Fruit fly (Drosophila melanogaster) whole organism, prepupa: ENCODE results near the gene mRpS24.
A peak's percentile ranks its signal among the peaks of the same experiment; 100 is the strongest.

Experiments used
- Blimp-1 ChIP-seq: fragments of 200-800 bp; sonication (Bioruptor generic); optimal IDR thresholded peaks from 3 replicates; lab custom pipeline; 2017; ENCODE audit warnings: missing biosample characterization, missing genetic modification characterization, mild to moderate bottlenecking, moderate library complexity, missing genetic modification reagents
- CG10631 ChIP-seq: fragments of 200-800 bp; sonication (Bioruptor generic); optimal IDR thresholded peaks from 2 replicates; lab custom pipeline; 2016; ENCODE audit warnings: missing biosample characterization, missing genetic modification characterization
- CG11294 ChIP-seq: fragments of 200-800 bp; sonication (Bioruptor generic); IDR thresholded peaks from 2 replicates; pipeline ENCODE4 v1.3.6; 2022; ENCODE audit warnings: missing biosample characterization, missing genetic modification characterization
- CG11762 ChIP-seq: fragments of 200-800 bp; sonication (Bioruptor generic); optimal IDR thresholded peaks from 3 replicates; lab custom pipeline; 2016; ENCODE audit warnings: missing biosample characterization, missing genetic modification characterization; ENCODE audit not compliant: insufficient read depth
- CG11902 ChIP-seq: fragments of 200-800 bp; sonication (Bioruptor generic); optimal IDR thresholded peaks from 3 replicates; lab custom pipeline; 2016; ENCODE audit warnings: missing biosample characterization, missing genetic modification characterization
- CG15336 ChIP-seq: fragments of 200-800 bp; sonication (Bioruptor generic); IDR thresholded peaks from 2 replicates; pipeline ENCODE4 v1.3.6; 2022; ENCODE audit warnings: missing biosample characterization, missing genetic modification characterization
- CG1621 ChIP-seq: fragments of 200-800 bp; sonication (Bioruptor generic); optimal IDR thresholded peaks from 3 replicates; lab custom pipeline; 2018; ENCODE audit warnings: missing biosample characterization, mild to moderate bottlenecking, missing genetic modification characterization
- CG16779 ChIP-seq: fragments of 200-800 bp; sonication (Bioruptor generic); optimal IDR thresholded peaks from 3 replicates; lab custom pipeline; 2017; ENCODE audit warnings: missing biosample characterization, mild to moderate bottlenecking, missing genetic modification characterization
- CG3032 ChIP-seq: fragments of 200-800 bp; optimal IDR thresholded peaks from 2 replicates; lab custom pipeline; 2019; ENCODE audit warnings: missing biosample characterization, mild to moderate bottlenecking, missing genetic modification characterization, moderate library complexity
- CG31627 ChIP-seq: fragments of 200-800 bp; sonication (Bioruptor generic); optimal IDR thresholded peaks from 3 replicates; lab custom pipeline; 2016; ENCODE audit warnings: missing biosample characterization, missing genetic modification characterization
- CG32006 ChIP-seq: fragments of 200-800 bp; sonication (Bioruptor generic); optimal IDR thresholded peaks from 3 replicates; lab custom pipeline; 2017; ENCODE audit warnings: missing biosample characterization, mild to moderate bottlenecking, missing genetic modification characterization
- CG34406 ChIP-seq: fragments of 200-800 bp; sonication (Bioruptor generic); optimal IDR thresholded peaks from 3 replicates; lab custom pipeline; 2016; ENCODE audit warnings: missing biosample characterization, missing genetic modification characterization
- CG3919 ChIP-seq: fragments of 200-800 bp; sonication (Bioruptor generic); optimal IDR thresholded peaks from 3 replicates; lab custom pipeline; 2016; ENCODE audit warnings: missing biosample characterization, missing genetic modification characterization
- CG4318 ChIP-seq: fragments of 200-800 bp; sonication (Bioruptor generic); optimal IDR thresholded peaks from 3 replicates; lab custom pipeline; 2017; ENCODE audit warnings: missing biosample characterization, mild to moderate bottlenecking, missing genetic modification characterization
- CG6163 ChIP-seq: fragments of 200-800 bp; sonication (Bioruptor generic); IDR thresholded peaks from 3 replicates; pipeline ENCODE4 v1.3.6; 2022; ENCODE audit warnings: missing biosample characterization, missing genetic modification characterization
- CG6276 ChIP-seq: fragments of 200-800 bp; sonication (Bioruptor generic); optimal IDR thresholded peaks from 2 replicates; lab custom pipeline; 2017; ENCODE audit warnings: missing biosample characterization, mild to moderate bottlenecking, missing genetic modification characterization
- CG6792 ChIP-seq: fragments of 200-800 bp; sonication (Bioruptor generic); optimal IDR thresholded peaks from 3 replicates; lab custom pipeline; 2016; ENCODE audit warnings: missing biosample characterization, missing genetic modification characterization
- CG6854 ChIP-seq: fragments of 200-800 bp; sonication (Bioruptor generic); optimal IDR thresholded peaks from 2 replicates; lab custom pipeline; 2017; ENCODE audit warnings: missing biosample characterization, mild to moderate bottlenecking, missing genetic modification characterization
- CG7368 ChIP-seq: fragments of 200-800 bp; sonication (Bioruptor generic); optimal IDR thresholded peaks from 3 replicates; lab custom pipeline; 2016; ENCODE audit warnings: missing biosample characterization, missing genetic modification characterization
- CG8119 ChIP-seq: fragments of 200-800 bp; sonication (Bioruptor generic); IDR thresholded peaks from 3 replicates; pipeline ENCODE4 v1.3.6; 2022; ENCODE audit warnings: missing biosample characterization, missing genetic modification characterization
- CG8319 ChIP-seq: fragments of 200-800 bp; sonication (Bioruptor generic); optimal IDR thresholded peaks from 3 replicates; lab custom pipeline; 2016; ENCODE audit warnings: missing biosample characterization, missing genetic modification characterization
- CG9139 ChIP-seq: fragments of 200-800 bp; sonication (Bioruptor generic); optimal IDR thresholded peaks from 3 replicates; lab custom pipeline; 2017; ENCODE audit warnings: missing biosample characterization, mild to moderate bottlenecking, missing genetic modification characterization
- Eip75B ChIP-seq: fragments of 200-800 bp; sonication (Bioruptor generic); optimal IDR thresholded peaks from 3 replicates; lab custom pipeline; 2016; ENCODE audit warnings: missing biosample characterization, missing genetic modification characterization
- Eip78C ChIP-seq: fragments of 200-800 bp; sonication (Bioruptor generic); peaks from one replicate; lab custom pipeline; 2016; ENCODE audit warnings: missing biosample characterization, missing genetic modification characterization
- Ets21C ChIP-seq: fragments of 200-800 bp; sonication (Bioruptor generic); optimal IDR thresholded peaks from 3 replicates; lab custom pipeline; 2016; ENCODE audit warnings: missing biosample characterization, missing genetic modification characterization
- Ets96B ChIP-seq: fragments of 200-800 bp; optimal IDR thresholded peaks from 2 replicates; lab custom pipeline; 2019; ENCODE audit warnings: missing biosample characterization, mild to moderate bottlenecking, missing genetic modification characterization, moderate library complexity
- Gug ChIP-seq: fragments of 200-800 bp; sonication (Bioruptor generic); IDR thresholded peaks from 2 replicates; pipeline ENCODE4 v1.3.6; 2022; ENCODE audit warnings: missing biosample characterization, missing genetic modification characterization
- Hr38 ChIP-seq: sonication (Bioruptor generic); optimal IDR thresholded peaks from 2 replicates; lab custom pipeline; 2016; ENCODE audit warnings: missing biosample characterization, missing genetic modification characterization
- Hr4 ChIP-seq: fragments of 200-800 bp; sonication (Bioruptor generic); optimal IDR thresholded peaks from 3 replicates; lab custom pipeline; 2016; ENCODE audit warnings: missing biosample characterization, missing genetic modification characterization
- Lpt ChIP-seq: fragments of 200-800 bp; sonication (Bioruptor generic); optimal IDR thresholded peaks from 3 replicates; lab custom pipeline; 2016; ENCODE audit warnings: missing biosample characterization, missing genetic modification characterization
- Met ChIP-seq: fragments of 200-800 bp; sonication (Bioruptor generic); optimal IDR thresholded peaks from 3 replicates; lab custom pipeline; 2016; ENCODE audit warnings: missing biosample characterization, missing genetic modification characterization
- OdsH ChIP-seq: fragments of 200-800 bp; sonication (Bioruptor generic); optimal IDR thresholded peaks from 3 replicates; lab custom pipeline; 2016; ENCODE audit warnings: missing biosample characterization, missing genetic modification characterization
- Smox ChIP-seq: fragments of 200-800 bp; sonication (Bioruptor generic); optimal IDR thresholded peaks from 3 replicates; lab custom pipeline; 2016; ENCODE audit warnings: missing biosample characterization, missing genetic modification characterization
- Sox102F ChIP-seq: fragments of 200-800 bp; sonication (Bioruptor generic); optimal IDR thresholded peaks from 2 replicates; lab custom pipeline; 2016; ENCODE audit warnings: missing biosample characterization, mild to moderate bottlenecking, missing genetic modification characterization
- Sox15 ChIP-seq: fragments of 200-800 bp; sonication (Bioruptor generic); optimal IDR thresholded peaks from 3 replicates; lab custom pipeline; 2016; ENCODE audit warnings: missing biosample characterization, missing genetic modification characterization
- achi ChIP-seq: fragments of 200-800 bp; sonication (Bioruptor generic); optimal IDR thresholded peaks from 3 replicates; lab custom pipeline; 2016; ENCODE audit warnings: missing biosample characterization, missing genetic modification characterization
- acj6 ChIP-seq: fragments of 200-800 bp; sonication (Bioruptor generic); optimal IDR thresholded peaks from 3 replicates; lab custom pipeline; 2016; ENCODE audit warnings: missing biosample characterization, missing genetic modification characterization
- cyc ChIP-seq: fragments of 200-800 bp; sonication (Bioruptor generic); optimal IDR thresholded peaks from 3 replicates; lab custom pipeline; 2016; ENCODE audit warnings: missing biosample characterization, missing genetic modification characterization
- dac ChIP-seq: fragments of 200-800 bp; sonication (Bioruptor generic); optimal IDR thresholded peaks from 2 replicates; lab custom pipeline; 2017; ENCODE audit warnings: missing biosample characterization, mild to moderate bottlenecking, missing genetic modification characterization
- eg ChIP-seq: fragments of 200-800 bp; sonication (Bioruptor generic); IDR thresholded peaks from 3 replicates; pipeline ENCODE4 v1.3.6; 2022; ENCODE audit warnings: missing biosample characterization, missing genetic modification characterization
- esn ChIP-seq: fragments of 200-800 bp; sonication (Bioruptor generic); optimal IDR thresholded peaks from 2 replicates; lab custom pipeline; 2016; ENCODE audit warnings: missing biosample characterization, mild to moderate bottlenecking, missing genetic modification characterization, moderate library complexity
- fd59A ChIP-seq: fragments of 200-800 bp; sonication (Bioruptor generic); optimal IDR thresholded peaks from 2 replicates; lab custom pipeline; 2017; ENCODE audit warnings: missing biosample characterization, mild to moderate bottlenecking, missing genetic modification characterization, missing genetic modification reagents
- fd85E ChIP-seq: fragments of 200-800 bp; sonication (Bioruptor generic); optimal IDR thresholded peaks from 3 replicates; lab custom pipeline; 2016; ENCODE audit warnings: missing biosample characterization, missing genetic modification characterization
- fkh ChIP-seq: fragments of 200-800 bp; sonication (Bioruptor generic); optimal IDR thresholded peaks from 3 replicates; lab custom pipeline; 2017; ENCODE audit warnings: missing biosample characterization, mild to moderate bottlenecking, missing genetic modification characterization, moderate library complexity
- lz ChIP-seq: fragments of 200-800 bp; sonication (Bioruptor generic); optimal IDR thresholded peaks from 3 replicates; lab custom pipeline; 2016; ENCODE audit warnings: missing biosample characterization, missing genetic modification characterization
- pdm3 ChIP-seq: fragments of 200-800 bp; sonication (Bioruptor generic); optimal IDR thresholded peaks from 3 replicates; lab custom pipeline; 2016; ENCODE audit warnings: missing biosample characterization, missing genetic modification characterization
- salr ChIP-seq, 2 experiments: fragments of 200-800 bp; sonication (Bioruptor generic); optimal IDR thresholded peaks; 3 replicates each; lab custom pipeline; 2016 to 2018; ENCODE audit warnings: missing biosample characterization in 2 of 2, missing genetic modification characterization in 2 of 2, mild to moderate bottlenecking in 1 of 2
- spab ChIP-seq: fragments of 200-800 bp; sonication (Bioruptor generic); optimal IDR thresholded peaks from 2 replicates; lab custom pipeline; 2017; ENCODE audit warnings: missing biosample characterization, mild to moderate bottlenecking, missing genetic modification characterization, missing genetic modification reagents
- ss ChIP-seq, 2 experiments: fragments of 200-800 bp; sonication (Bioruptor generic); optimal IDR thresholded peaks; 2 replicates in 1 of 2; 3 replicates in 1 of 2; lab custom pipeline; 2017 to 2018; ENCODE audit warnings: mild to moderate bottlenecking in 2 of 2, missing biosample characterization in 2 of 2, missing genetic modification characterization in 2 of 2, moderate library complexity in 1 of 2
- vri ChIP-seq: fragments of 200-800 bp; sonication (Bioruptor generic); optimal IDR thresholded peaks from 3 replicates; lab custom pipeline; 2016; ENCODE audit warnings: missing biosample characterization, mild to moderate bottlenecking, missing genetic modification characterization

mRpS24 gene

DNA sequence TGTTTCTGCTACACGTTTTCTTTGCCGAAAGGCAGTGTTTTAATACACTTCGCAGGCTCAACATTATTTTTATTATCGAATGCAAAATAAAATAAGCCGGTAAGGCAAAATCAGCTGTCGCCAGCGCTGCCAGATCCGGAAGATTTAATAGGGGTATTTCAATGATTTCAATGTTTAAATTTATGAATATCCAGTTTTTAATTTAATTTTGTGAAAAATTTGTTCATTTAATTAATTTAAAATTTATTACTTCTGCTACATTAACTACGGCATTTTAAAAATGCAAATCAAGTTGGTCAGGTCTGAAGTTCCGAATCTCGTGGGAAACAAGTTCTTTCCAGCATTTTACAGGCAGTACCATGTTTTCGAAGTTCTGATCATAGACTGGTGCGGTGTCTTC, 14.5 kb downstream of the mRpS24 start, which contains the start of gene Slimp (continued):
- TF ChIP-seq CG6276 (no peak), Met (GFP tag; lab: Kevin White, UChicago) (peak; percentile 43)
- TF ChIP-seq, all 60 proteins: peak for 24

DNA sequence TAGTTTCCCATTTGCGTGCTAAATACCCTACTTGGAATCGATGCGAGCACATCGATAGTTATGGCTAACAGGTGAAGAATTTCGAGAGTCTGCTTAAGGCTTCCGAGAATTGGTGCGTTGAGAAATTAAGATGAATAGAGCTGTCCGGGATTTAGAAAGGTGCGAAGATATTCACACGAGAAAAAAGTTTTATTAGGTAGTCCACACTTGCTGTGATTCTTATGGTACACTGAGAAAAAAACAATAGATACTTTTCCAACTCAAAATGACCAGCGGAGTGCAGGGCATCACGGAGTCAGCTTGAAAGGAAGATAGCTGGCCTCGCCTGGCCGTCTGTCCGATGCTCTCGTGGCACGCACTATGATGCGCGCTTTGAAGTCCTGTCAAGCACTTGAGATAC, 18.8 kb downstream of the mRpS24 start:
- TF ChIP-seq eg (GFP tag; lab: Robert Waterston, UW): peak; percentile 69
- peak; percentile 44 for TF ChIP-seq CG31627 (GFP tag; lab: Kevin White, UChicago)
- peak; percentile 82 for TF ChIP-seq Hr4 (GFP tag; lab: Kevin White, UChicago)
- TF ChIP-seq fkh: no peak
- TF ChIP-seq CG11294 (GFP tag; lab: Robert Waterston, UW): no peak
- TF ChIP-seq CG4318: peak; percentile 81
- TF ChIP-seq ss (GFP tag; optimal IDR thresholded peaks at IDR 0.05; lab: Kevin White, UChicago): peak; percentile 72 to 95
- TF ChIP-seq CG6163 (GFP tag; lab: Robert Waterston, UW): peak; percentile 56; the same call in 2 of the 3 replicates
- TF ChIP-seq achi (GFP tag; lab: Kevin White, UChicago): peak; percentile 68
- peak; percentile 75 for TF ChIP-seq CG15336 (GFP tag; lab: Robert Waterston, UW)
- TF ChIP-seq esn (GFP tag; lab: Kevin White, UChicago): peak; percentile 68
- peak; percentile 67 for TF ChIP-seq acj6 (GFP tag; lab: Kevin White, UChicago)
- TF ChIP-seq CG34406 (GFP tag; lab: Kevin White, UChicago): peak; percentile 3
- TF ChIP-seq CG1621 (tag; lab: Kevin White, UChicago): peak; percentile 50
- no peak for TF ChIP-seq CG6854 (GFP tag; lab: Kevin White, UChicago)
- TF ChIP-seq fd85E (GFP tag; lab: Kevin White, UChicago): no peak
- peak; percentile 89 for TF ChIP-seq CG32006
- peak; percentile 50 for TF ChIP-seq vri (GFP tag; lab: Kevin White, UChicago)
- peak; percentile 78 for TF ChIP-seq CG6276
- TF ChIP-seq CG9139 (GFP tag; lab: Kevin White, UChicago): peak; percentile 7
- TF ChIP-seq Blimp-1: no peak
- no peak for TF ChIP-seq Hr38
- TF ChIP-seq salr (GFP tag; optimal IDR thresholded peaks at IDR 0.05; lab: Kevin White, UChicago): peak; percentile 36 to 79
- peak; percentile 57 for TF ChIP-seq Gug (GFP tag; lab: Robert Waterston, UW)
- peak; percentile 57 for TF ChIP-seq Met (GFP tag; lab: Kevin White, UChicago)
- TF ChIP-seq Smox (GFP tag; lab: Kevin White, UChicago): peak; percentile 0
- TF ChIP-seq CG8319 (GFP tag; lab: Kevin White, UChicago): no peak
- TF ChIP-seq Eip78C: peak; percentile 93
- TF ChIP-seq CG16779 (tag; lab: Kevin White, UChicago): peak; percentile 42
- peak; percentile 81 for TF ChIP-seq CG8119 (GFP tag; lab: Robert Waterston, UW)
- peak; percentile 34 for TF ChIP-seq Lpt (GFP tag; lab: Kevin White, UChicago)
- peak; percentile 48 for TF ChIP-seq cyc (GFP tag; lab: Kevin White, UChicago)
- peak; percentile 79 for TF ChIP-seq CG10631 (GFP tag; lab: Kevin White, UChicago)
- peak; percentile 77 for TF ChIP-seq CG3919 (GFP tag; lab: Kevin White, UChicago)
- TF ChIP-seq CG6792 (GFP tag; lab: Kevin White, UChicago): peak; percentile 31
- no peak for TF ChIP-seq Sox15
- TF ChIP-seq CG3032 (tag; lab: Kevin White, UChicago): peak; percentile 76
- TF ChIP-seq OdsH: peak; percentile 68
- TF ChIP-seq spab (GFP tag; lab: Kevin White, UChicago): peak; percentile 70
- TF ChIP-seq Eip75B: peak; percentile 78
- TF ChIP-seq Ets96B (tag; lab: Kevin White, UChicago): peak; percentile 75
- peak; percentile 45 for TF ChIP-seq Sox102F
- TF ChIP-seq fd59A (GFP tag; lab: Kevin White, UChicago): peak; percentile 80
- peak; percentile 63 for TF ChIP-seq lz (GFP tag; lab: Kevin White, UChicago)
- peak; percentile 58 for TF ChIP-seq CG11762 (GFP tag; lab: Kevin White, UChicago)
- peak; percentile 31 for TF ChIP-seq CG7368 (GFP tag; lab: Kevin White, UChicago)
- TF ChIP-seq Ets21C (GFP tag; lab: Kevin White, UChicago): peak; percentile 11
- TF ChIP-seq CG11902 (GFP tag; lab: Kevin White, UChicago): no peak
- peak; percentile 66 for TF ChIP-seq dac (GFP tag; lab: Kevin White, UChicago)
- TF ChIP-seq pdm3 (GFP tag; lab: Kevin White, UChicago): peak; percentile 69
